Worm (Caenorhabditis elegans) whole organism, L3 larva: ENCODE results near the gene str-9.
"Not testable (repeated sequence)": the region's sequence is repeated elsewhere in the genome, so short reads cannot be mapped to it uniquely, and the experiment has no call there.

Experiments used
- R02D3.7 ChIP-seq: fragments of 150-350 bp; optimal IDR thresholded peaks from 2 replicates; lab custom pipeline; 2014; ENCODE audit warnings: missing biosample characterization, missing genetic modification characterization
- ama-1 ChIP-seq: fragments of 150-350 bp; optimal IDR thresholded peaks from 2 replicates; lab custom pipeline; 2018
- ceh-28 ChIP-seq: fragments of 150-350 bp; optimal IDR thresholded peaks from 2 replicates; lab custom pipeline; 2014; ENCODE audit warnings: missing biosample characterization, missing genetic modification reagents, missing genetic modification characterization
- ceh-82 ChIP-seq: fragments of 150-350 bp; optimal IDR thresholded peaks from 2 replicates; lab custom pipeline; 2014; ENCODE audit warnings: missing biosample characterization, missing genetic modification characterization
- daf-12 ChIP-seq: fragments of 150-350 bp; optimal IDR thresholded peaks from 2 replicates; lab custom pipeline; 2014; ENCODE audit warnings: missing biosample characterization, missing genetic modification reagents, missing genetic modification characterization
- elt-1 ChIP-seq: fragments of 150-350 bp; optimal IDR thresholded peaks from 2 replicates; lab custom pipeline; 2014; ENCODE audit warnings: missing biosample characterization, missing genetic modification characterization
- eor-1 ChIP-seq, 2 experiments: fragments of 150-350 bp; optimal IDR thresholded peaks; 2 replicates each; lab custom pipeline; 2014 to 2018; ENCODE audit warnings: missing biosample characterization in 2 of 2, missing genetic modification characterization in 2 of 2
- fkh-10 ChIP-seq: sonication (generic microtip); optimal IDR thresholded peaks from 2 replicates; lab custom pipeline; 2017; ENCODE audit warnings: missing biosample characterization, missing genetic modification reagents, missing genetic modification characterization
- fkh-2 ChIP-seq: fragments of 150-350 bp; optimal IDR thresholded peaks from 2 replicates; lab custom pipeline; 2014; ENCODE audit warnings: missing biosample characterization, missing genetic modification reagents, missing genetic modification characterization
- jun-1 ChIP-seq: fragments of 150-350 bp; optimal IDR thresholded peaks from 2 replicates; lab custom pipeline; 2014; ENCODE audit warnings: missing biosample characterization, missing genetic modification reagents, missing genetic modification characterization
- mdl-1 ChIP-seq: fragments of 150-350 bp; optimal IDR thresholded peaks from 2 replicates; lab custom pipeline; 2014; ENCODE audit warnings: missing biosample characterization, missing genetic modification characterization
- nhr-11 ChIP-seq: fragments of 150-350 bp; optimal IDR thresholded peaks from 2 replicates; lab custom pipeline; 2014; ENCODE audit warnings: missing biosample characterization, missing genetic modification characterization
- nhr-237 ChIP-seq: fragments of 150-350 bp; optimal IDR thresholded peaks from 2 replicates; lab custom pipeline; 2014; ENCODE audit warnings: missing biosample characterization, missing genetic modification characterization
- nhr-28 ChIP-seq: fragments of 150-350 bp; optimal IDR thresholded peaks from 2 replicates; lab custom pipeline; 2014; ENCODE audit warnings: missing biosample characterization, missing genetic modification characterization
- nhr-77 ChIP-seq: fragments of 150-350 bp; optimal IDR thresholded peaks from 2 replicates; lab custom pipeline; 2014; ENCODE audit warnings: missing biosample characterization, missing genetic modification characterization
- pha-4 ChIP-seq: fragments of 150-350 bp; optimal IDR thresholded peaks from 2 replicates; lab custom pipeline; 2014; ENCODE audit warnings: missing biosample characterization, missing genetic modification reagents, missing genetic modification characterization
- tbx-2 ChIP-seq: sonication (generic microtip); optimal IDR thresholded peaks from 2 replicates; lab custom pipeline; 2016; ENCODE audit warnings: mild to moderate bottlenecking, missing genetic modification characterization, missing compliant biosample characterization
- unc-39 ChIP-seq: sonication (generic microtip); optimal IDR thresholded peaks from 4 replicates; lab custom pipeline; 2017; ENCODE audit warnings: missing biosample characterization, missing genetic modification characterization
- ztf-4 ChIP-seq: fragments of 150-350 bp; optimal IDR thresholded peaks from 2 replicates; lab custom pipeline; 2014; ENCODE audit warnings: missing biosample characterization, missing genetic modification characterization

Gene str-9

ce11 chrV:15802623-15803022, 44.1 kb downstream of the str-9 start, which contains the start of gene T26E4.9:
T26E4.9 (minus strand) TSS chrV:15802723.
- not testable (repeated sequence) for TF ChIP-seq jun-1; R02D3.7 (tag; lab: Kevin White, UChicago); daf-12 (tag; lab: Kevin White, UChicago)

- TF ChIP-seq ceh-28; eor-1 (tag; optimal IDR thresholded peaks at IDR 0.05; lab: Kevin White, UChicago); tbx-2 (tag; lab: Kevin White, UChicago): not testable (repeated sequence)
These were observed 44.5 kb downstream of the str-9 start, which contains the start of gene srd-27 for ce11 chrV:15803079-15803478. srd-27 (plus strand) TSS chrV:15803379.

- not testable (repeated sequence) for TF ChIP-seq daf-12 (tag; lab: Kevin White, UChicago); nhr-28 (tag; lab: Kevin White, UChicago); ceh-28
These were observed 45.2 kb downstream of the str-9 start, which contains the start of gene T26E4.18 for ce11 chrV:15803748-15804147. T26E4.18 (minus strand) TSS chrV:15803848.

DNA sequence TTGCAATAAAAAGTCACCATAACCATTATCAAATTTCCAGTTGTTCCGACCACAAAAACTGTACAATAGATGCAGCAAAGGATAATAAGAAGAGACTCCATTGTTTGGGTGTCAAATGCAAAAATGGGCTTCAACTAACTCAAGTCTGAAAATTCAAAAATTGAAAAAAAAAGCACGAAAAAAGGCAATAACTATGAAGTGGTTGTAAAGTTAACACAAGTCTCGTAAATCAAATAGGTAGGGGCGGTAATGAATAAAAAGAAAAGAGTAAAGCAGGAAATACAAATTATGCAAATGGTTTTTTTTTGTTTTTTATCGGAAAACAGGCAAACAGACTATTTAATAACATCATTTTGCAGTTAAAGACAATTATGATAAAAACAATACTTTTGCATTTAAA, 48.9 kb downstream of the str-9 start, which contains the start of gene srsx-38:
srsx-38 (minus strand) TSS at position 101 of the 400 bp plus-strand sequence.
- TF ChIP-seq ztf-4, fkh-2, nhr-28 (tag; lab: Kevin White, UChicago): not testable (repeated sequence)

ce11 chrV:15809543-15809942, 51.0 kb downstream of the str-9 start, which contains the start of gene srsx-36:
srsx-36 (minus strand) TSS chrV:15809643.
- TF ChIP-seq unc-39 (tag; lab: Kevin White, UChicago) (no peak), nhr-237 (tag; lab: Kevin White, UChicago) (no peak), mdl-1 (tag; lab: Kevin White, UChicago) (no peak), nhr-28 (tag; lab: Kevin White, UChicago) (no peak), fkh-10 (GFP tag; lab: Kevin White, UChicago) (no peak), nhr-77 (tag; lab: Kevin White, UChicago) (no peak), ceh-82 (tag; lab: Kevin White, UChicago) (no peak), elt-1 (tag; lab: Kevin White, UChicago) (no peak), pha-4 (no peak), ama-1 (lab: Kevin White, UChicago) (no peak), eor-1 (tag; optimal IDR thresholded peaks at IDR 0.05; lab: Kevin White, UChicago) (no peak), nhr-11 (tag; lab: Kevin White, UChicago) (no peak)
- TF ChIP-seq, all 47 proteins: peak for 0
